Worm (Caenorhabditis elegans): Measurements from ENCODE around the gene crn-5.

Gene crn-5

ce11 chrII:10550173-10550572, 42.4 kb upstream of the crn-5 start:
- no peak for TF ChIP-seq ccch-3 (GFP tag; optimal IDR thresholded peaks at IDR 0.05)
- TF ChIP-seq hmg-20 (GFP tag; IDR thresholded peaks at IDR 0.05): no peak
- no peak for TF ChIP-seq cebp-1 (GFP tag; IDR thresholded peaks at IDR 0.05)
- TF ChIP-seq cebp-1 (tag; optimal IDR thresholded peaks at IDR 0.05): peak; percentile 9
- no peak for TF ChIP-seq zim-3 (tag; optimal IDR thresholded peaks at IDR 0.05)
- no peak for TF ChIP-seq gei-17 (GFP tag; optimal IDR thresholded peaks at IDR 0.05)
- TF ChIP-seq zfh-2 (GFP tag; conservative IDR thresholded peaks at IDR 0.05): peak; percentile 17; the same call in 1 of the 2 replicates
- TF ChIP-seq Y79H2A.3 (GFP tag; conservative IDR thresholded peaks at IDR 0.05): no peak
- TF ChIP-seq T26A5.8 (tag; optimal IDR thresholded peaks at IDR 0.05): no peak
- TF ChIP-seq F22D6.2 (tag; optimal IDR thresholded peaks at IDR 0.05): no peak
- TF ChIP-seq pha-4 (tag; optimal IDR thresholded peaks at IDR 0.05): no peak
- TF ChIP-seq Y67H2A.10 (GFP tag; conservative IDR thresholded peaks at IDR 0.05): no peak
- no peak for TF ChIP-seq nhr-179 (tag; optimal IDR thresholded peaks at IDR 0.05)
- peak; percentile 82 for TF ChIP-seq ama-1 (optimal IDR thresholded peaks at IDR 0.05)
- TF ChIP-seq ama-1 (GFP tag; optimal IDR thresholded peaks at IDR 0.05): no peak
- TF ChIP-seq nhr-120 (GFP tag; IDR thresholded peaks at IDR 0.05): no peak
- no peak for TF ChIP-seq snpc-3.4 (tag; optimal IDR thresholded peaks at IDR 0.05)
- no peak for TF ChIP-seq akir-1 (GFP tag; optimal IDR thresholded peaks at IDR 0.05)
- no peak for TF ChIP-seq rec-8 (tag; optimal IDR thresholded peaks at IDR 0.05)

ce11 chrII:10550872-10551647, 41.5 kb upstream of the crn-5 start:
- TF ChIP-seq ztf-26 (tag; optimal IDR thresholded peaks at IDR 0.05): peak; percentile 8
- TF ChIP-seq ceh-27 (GFP tag; optimal IDR thresholded peaks at IDR 0.05): no peak
- TF ChIP-seq lin-26 (GFP tag; IDR thresholded peaks at IDR 0.05): 0 out of 2 replicates have a peak, but pooled peaks have one; percentile 14
- TF ChIP-seq lin-40 (tag; optimal IDR thresholded peaks at IDR 0.05): no peak
- no peak for TF ChIP-seq cebp-1 (GFP tag; IDR thresholded peaks at IDR 0.05)
- TF ChIP-seq cebp-1 (tag; optimal IDR thresholded peaks at IDR 0.05): peak; percentile 10
- TF ChIP-seq nhr-179 (tag; optimal IDR thresholded peaks at IDR 0.05): no peak
- no peak for TF ChIP-seq F10E7.11 (tag; optimal IDR thresholded peaks at IDR 0.05)
- 0 out of 2 replicates have a peak, but pooled peaks have one; percentile 42 for TF ChIP-seq nfyb-1 (GFP tag; IDR thresholded peaks at IDR 0.05)
- no peak for TF ChIP-seq Y79H2A.3 (GFP tag; conservative IDR thresholded peaks at IDR 0.05)
- TF ChIP-seq C17E4.6 (GFP tag; IDR thresholded peaks at IDR 0.05): no peak
- TF ChIP-seq chd-7 (tag; optimal IDR thresholded peaks at IDR 0.05): peak; percentile 29
- peak; percentile 60; the same call in 1 of the 2 replicates for TF ChIP-seq Y53G8AR.9 (GFP tag; conservative IDR thresholded peaks at IDR 0.05)
- TF ChIP-seq ama-1 (optimal IDR thresholded peaks at IDR 0.05): peak; percentile 42
- peak in 1 of 2 experiments; percentile 2 for TF ChIP-seq ama-1 (GFP tag; optimal IDR thresholded peaks at IDR 0.05)

- TF ChIP-seq F49E8.2 (tag; optimal IDR thresholded peaks at IDR 0.05; ENCODE audit: insufficient read depth) (no peak), B0261.1 (tag; optimal IDR thresholded peaks at IDR 0.05) (no peak), ztf-25 (GFP tag; IDR thresholded peaks at IDR 0.05) (no peak), akir-1 (GFP tag; optimal IDR thresholded peaks at IDR 0.05) (no peak), somi-1 (GFP tag; optimal IDR thresholded peaks at IDR 0.05) (peak; percentile 87), ets-4 (GFP tag; optimal IDR thresholded peaks at IDR 0.05) (no peak), rcor-1 (GFP tag; IDR thresholded peaks at IDR 0.05) (peak; percentile 70), C06A6.2 (GFP tag; conservative IDR thresholded peaks at IDR 0.05) (peak; percentile 76), F55B11.4 (tag; optimal IDR thresholded peaks at IDR 0.05; ENCODE audit: borderline replicate concordance, insufficient read depth) (no peak), lag-1 (GFP tag; IDR thresholded peaks at IDR 0.05) (no peak), B0019.2 (GFP tag; conservative IDR thresholded peaks at IDR 0.05) (no peak), nhr-27 (tag; optimal IDR thresholded peaks at IDR 0.05) (no peak), hlh-26 (GFP tag; conservative IDR thresholded peaks at IDR 0.05) (no peak), bed-2 (GFP tag; IDR thresholded peaks at IDR 0.05) (no peak), aptf-2 (GFP tag; conservative IDR thresholded peaks at IDR 0.05) (no peak), sea-2 (GFP tag; IDR thresholded peaks at IDR 0.05) (no peak), rpc-1 (optimal IDR thresholded peaks at IDR 0.05) (no peak), rpc-1 (tag; optimal IDR thresholded peaks at IDR 0.05) (no peak)
Measured at ce11 chrII:10551985-10552736, 40.4 kb upstream of the crn-5 start.
